Fruit fly (Drosophila melanogaster): ENCODE results near the gene NimB1.

NimB1 gene

dm6 chr2L:13963467-13964122, at the start of gene NimB1:
TSS of gene NimB1 (plus strand) at chr2L:13963507.
- TF ChIP-seq h (optimal IDR thresholded peaks at IDR 0.05): no peak
- TF ChIP-seq insv (optimal IDR thresholded peaks at IDR 0.05): no peak
- TF ChIP-seq psq (optimal IDR thresholded peaks at IDR 0.05): no peak
- TF ChIP-seq Sin3A (optimal IDR thresholded peaks at IDR 0.05): no peak

- no peak for TF ChIP-seq h (optimal IDR thresholded peaks at IDR 0.05)
- TF ChIP-seq psq (optimal IDR thresholded peaks at IDR 0.05): no peak
- no peak for TF ChIP-seq insv (optimal IDR thresholded peaks at IDR 0.05)
- TF ChIP-seq Sin3A (optimal IDR thresholded peaks at IDR 0.05): no peak
- TF ChIP-seq Myc (optimal IDR thresholded peaks at IDR 0.05): no peak
- no peak for TF ChIP-seq ttk (optimal IDR thresholded peaks at IDR 0.05)
Measured at dm6 chr2L:13914425-13914824, 48.9 kb upstream of the NimB1 start, which contains the start of gene Ance-3. TSS of gene Ance-3 (plus strand) at chr2L:13914725.

- no peak for TF ChIP-seq Myc (optimal IDR thresholded peaks at IDR 0.05)
- no peak for TF ChIP-seq insv (optimal IDR thresholded peaks at IDR 0.05)
- no peak for TF ChIP-seq ttk (optimal IDR thresholded peaks at IDR 0.05)
- no peak for TF ChIP-seq psq (optimal IDR thresholded peaks at IDR 0.05)
- no peak for TF ChIP-seq h (optimal IDR thresholded peaks at IDR 0.05)
- no peak for TF ChIP-seq Sin3A (optimal IDR thresholded peaks at IDR 0.05)
Measured at dm6 chr2L:13923453-13923852, 39.9 kb upstream of the NimB1 start, which contains the start of gene Vajk1. TSS of gene Vajk1 (minus strand) at chr2L:13923553.

- TF ChIP-seq h (optimal IDR thresholded peaks at IDR 0.05) (no peak), insv (optimal IDR thresholded peaks at IDR 0.05) (no peak), Sin3A (optimal IDR thresholded peaks at IDR 0.05) (no peak), Myc (optimal IDR thresholded peaks at IDR 0.05) (no peak), ttk (optimal IDR thresholded peaks at IDR 0.05) (no peak), psq (optimal IDR thresholded peaks at IDR 0.05) (no peak)
Measured at dm6 chr2L:13923984-13924383, 39.3 kb upstream of the NimB1 start.

dm6 chr2L:13925699-13926098, 37.6 kb upstream of the NimB1 start:
- no peak for TF ChIP-seq h (optimal IDR thresholded peaks at IDR 0.05)
- TF ChIP-seq psq (optimal IDR thresholded peaks at IDR 0.05): no peak
- no peak for TF ChIP-seq Myc (optimal IDR thresholded peaks at IDR 0.05)
- no peak for TF ChIP-seq Sin3A (optimal IDR thresholded peaks at IDR 0.05)
- no peak for TF ChIP-seq insv (optimal IDR thresholded peaks at IDR 0.05)
- TF ChIP-seq ttk (optimal IDR thresholded peaks at IDR 0.05): no peak

- TF ChIP-seq psq (optimal IDR thresholded peaks at IDR 0.05): no peak
- no peak for TF ChIP-seq Myc (optimal IDR thresholded peaks at IDR 0.05)
- no peak for TF ChIP-seq ttk (optimal IDR thresholded peaks at IDR 0.05)
- TF ChIP-seq insv (optimal IDR thresholded peaks at IDR 0.05): no peak
- TF ChIP-seq Sin3A (optimal IDR thresholded peaks at IDR 0.05): no peak
- TF ChIP-seq h (optimal IDR thresholded peaks at IDR 0.05): no peak
Measured at dm6 chr2L:13928461-13928860, 34.8 kb upstream of the NimB1 start.

dm6 chr2L:13931318-13931717, 32.0 kb upstream of the NimB1 start, which contains the start of gene CG42711:
TSS of gene CG42711 (minus strand) at chr2L:13931362.
- TF ChIP-seq ttk (optimal IDR thresholded peaks at IDR 0.05) (no peak), insv (optimal IDR thresholded peaks at IDR 0.05) (no peak), Myc (optimal IDR thresholded peaks at IDR 0.05) (no peak), h (optimal IDR thresholded peaks at IDR 0.05) (no peak), psq (optimal IDR thresholded peaks at IDR 0.05) (no peak), Sin3A (optimal IDR thresholded peaks at IDR 0.05) (no peak)

dm6 chr2L:13934542-13935065, 28.7 kb upstream of the NimB1 start, which contains the start of gene Vajk2:
TSS of gene Vajk2 (minus strand) at chr2L:13934692.
- no peak for TF ChIP-seq h (optimal IDR thresholded peaks at IDR 0.05)
- TF ChIP-seq Sin3A (optimal IDR thresholded peaks at IDR 0.05): no peak
- TF ChIP-seq psq (optimal IDR thresholded peaks at IDR 0.05): no peak
- TF ChIP-seq Myc (optimal IDR thresholded peaks at IDR 0.05): no peak
- TF ChIP-seq insv (optimal IDR thresholded peaks at IDR 0.05): no peak
- no peak for TF ChIP-seq ttk (optimal IDR thresholded peaks at IDR 0.05)

- no peak for TF ChIP-seq Myc (optimal IDR thresholded peaks at IDR 0.05)
- no peak for TF ChIP-seq psq (optimal IDR thresholded peaks at IDR 0.05)
- no peak for TF ChIP-seq insv (optimal IDR thresholded peaks at IDR 0.05)
- TF ChIP-seq h (optimal IDR thresholded peaks at IDR 0.05): no peak
- TF ChIP-seq Sin3A (optimal IDR thresholded peaks at IDR 0.05): no peak
- no peak for TF ChIP-seq ttk (optimal IDR thresholded peaks at IDR 0.05)
Measured at dm6 chr2L:13947476-13947875, 15.8 kb upstream of the NimB1 start, which contains the start of gene Vajk3. TSS of gene Vajk3 (minus strand) at chr2L:13947476.

- TF ChIP-seq psq (optimal IDR thresholded peaks at IDR 0.05) (no peak), Myc (optimal IDR thresholded peaks at IDR 0.05) (no peak), insv (optimal IDR thresholded peaks at IDR 0.05) (no peak), ttk (optimal IDR thresholded peaks at IDR 0.05) (no peak), h (optimal IDR thresholded peaks at IDR 0.05) (no peak), Sin3A (optimal IDR thresholded peaks at IDR 0.05) (no peak)
Measured at dm6 chr2L:13949789-13950188, 13.5 kb upstream of the NimB1 start.

- no peak for TF ChIP-seq ttk (optimal IDR thresholded peaks at IDR 0.05)
- TF ChIP-seq psq (optimal IDR thresholded peaks at IDR 0.05): no peak
- no peak for TF ChIP-seq Myc (optimal IDR thresholded peaks at IDR 0.05)
- TF ChIP-seq h (optimal IDR thresholded peaks at IDR 0.05): no peak
- no peak for TF ChIP-seq insv (optimal IDR thresholded peaks at IDR 0.05)
- no peak for TF ChIP-seq Sin3A (optimal IDR thresholded peaks at IDR 0.05)
Measured at dm6 chr2L:13955775-13956174, 7.5 kb upstream of the NimB1 start.

dm6 chr2L:13957239-13957638, 6.1 kb upstream of the NimB1 start, which contains the start of gene NimA:
TSS of gene NimA (plus strand) at chr2L:13957539.
- TF ChIP-seq Myc (optimal IDR thresholded peaks at IDR 0.05) (no peak), h (optimal IDR thresholded peaks at IDR 0.05) (no peak), Sin3A (optimal IDR thresholded peaks at IDR 0.05) (no peak), psq (optimal IDR thresholded peaks at IDR 0.05) (no peak), insv (optimal IDR thresholded peaks at IDR 0.05) (no peak), ttk (optimal IDR thresholded peaks at IDR 0.05) (no peak)

Measured in Kc167 (cell line).